Worm (Caenorhabditis elegans) whole organism, L2 larva: ENCODE measurements around the gene B0244.5.

Source experiments
- ceh-16 ChIP-seq: fragments of 150-350 bp; optimal IDR thresholded peaks from 2 replicates; lab custom pipeline; 2014; ENCODE audit warnings: missing biosample characterization, missing genetic modification characterization
- dmd-4 ChIP-seq: sonication (generic microtip); optimal IDR thresholded peaks from 2 replicates; lab custom pipeline; 2017; ENCODE audit warnings: missing biosample characterization, missing genetic modification characterization
- egl-27 ChIP-seq: sonication (generic microtip); optimal IDR thresholded peaks from 3 replicates; lab custom pipeline; 2017; ENCODE audit warnings: missing biosample characterization, missing genetic modification reagents, missing genetic modification characterization
- fos-1 ChIP-seq: fragments of 150-350 bp; optimal IDR thresholded peaks from 2 replicates; lab custom pipeline; 2014; ENCODE audit warnings: missing biosample characterization, missing genetic modification characterization
- lsy-2 ChIP-seq, 2 experiments: fragments of 150-350 bp in 1 of 2; sonication (generic microtip) in 1 of 2; optimal IDR thresholded peaks; 2 replicates each; lab custom pipeline; 2014 to 2017; ENCODE audit warnings: missing biosample characterization in 2 of 2, missing genetic modification characterization in 2 of 2
- mdl-1 ChIP-seq, 2 experiments: fragments of 150-350 bp in 1 of 2; sonication (generic microtip) in 1 of 2; optimal IDR thresholded peaks; 2 replicates each; lab custom pipeline; 2017; ENCODE audit warnings: missing biosample characterization in 2 of 2, missing genetic modification characterization in 2 of 2
- nhr-11 ChIP-seq: fragments of 150-350 bp; optimal IDR thresholded peaks from 2 replicates; lab custom pipeline; 2014; ENCODE audit warnings: missing biosample characterization, missing genetic modification characterization
- nhr-12 ChIP-seq: fragments of 150-350 bp; optimal IDR thresholded peaks from 2 replicates; lab custom pipeline; 2014; ENCODE audit warnings: missing biosample characterization, missing genetic modification characterization
- nhr-237 ChIP-seq: fragments of 150-350 bp; optimal IDR thresholded peaks from 2 replicates; lab custom pipeline; 2014; ENCODE audit warnings: missing biosample characterization, missing genetic modification characterization
- unc-62 ChIP-seq: fragments of 150-350 bp; optimal IDR thresholded peaks from 2 replicates; lab custom pipeline; 2014; ENCODE audit warnings: missing biosample characterization, missing genetic modification reagents, missing genetic modification characterization
- ztf-11 ChIP-seq: sonication (generic microtip); optimal IDR thresholded peaks from 2 replicates; lab custom pipeline; 2017; ENCODE audit warnings: missing biosample characterization, missing genetic modification characterization

- TF ChIP-seq mdl-1 (tag; optimal IDR thresholded peaks at IDR 0.05; lab: Kevin White, UChicago): no peak
- TF ChIP-seq nhr-237 (tag; lab: Kevin White, UChicago): no peak
- no peak for TF ChIP-seq unc-62
- no peak for TF ChIP-seq nhr-11
- TF ChIP-seq dmd-4: no peak
- no peak for TF ChIP-seq lsy-2 (tag; optimal IDR thresholded peaks at IDR 0.05; lab: Kevin White, UChicago)
- TF ChIP-seq fos-1 (tag; lab: Kevin White, UChicago): no peak
- no peak for TF ChIP-seq ztf-11 (tag; lab: Kevin White, UChicago)
- TF ChIP-seq ceh-16: no peak
- no peak for TF ChIP-seq egl-27
- TF ChIP-seq nhr-12 (tag; lab: Kevin White, UChicago): no peak
Measured at ce11 chrIII:5737708-5738107, 7.0 kb upstream of the B0244.5 start, which contains the start of gene B0244.6.
